Worm (Caenorhabditis elegans): Measurements from ENCODE around the gene nfx-1.

- TF ChIP-seq pha-4 (tag; optimal IDR thresholded peaks at IDR 0.05) (no peak), ama-1 (optimal IDR thresholded peaks at IDR 0.05) (no peak), ceh-2 (tag; optimal IDR thresholded peaks at IDR 0.05) (no peak), ets-4 (tag; optimal IDR thresholded peaks at IDR 0.05) (no peak), ceh-19 (GFP tag; optimal IDR thresholded peaks at IDR 0.05) (no peak), F13H6.1 (tag; optimal IDR thresholded peaks at IDR 0.05) (no peak), Y22D7AL.16 (tag; optimal IDR thresholded peaks at IDR 0.05) (no peak), fkh-10 (GFP tag; optimal IDR thresholded peaks at IDR 0.05) (no peak), ttx-3 (tag; optimal IDR thresholded peaks at IDR 0.05) (no peak), nhr-11 (tag; optimal IDR thresholded peaks at IDR 0.05) (no peak), pag-3 (tag; optimal IDR thresholded peaks at IDR 0.05; ENCODE audit: borderline replicate concordance) (no peak), che-1 (tag; optimal IDR thresholded peaks at IDR 0.05) (no peak), ceh-14 (tag; optimal IDR thresholded peaks at IDR 0.05) (no peak), pha-2 (tag; optimal IDR thresholded peaks at IDR 0.05) (no peak)
Observed at ce11 chrIII:6356007-6356406, 19.2 kb upstream of the nfx-1 start.

Measured in whole organism, late embryonic.